Worm (Caenorhabditis elegans): ENCODE results near the gene misc-1.
A peak's percentile ranks its signal among the peaks of the same experiment; 100 is the strongest.

The misc-1 gene

DNA sequence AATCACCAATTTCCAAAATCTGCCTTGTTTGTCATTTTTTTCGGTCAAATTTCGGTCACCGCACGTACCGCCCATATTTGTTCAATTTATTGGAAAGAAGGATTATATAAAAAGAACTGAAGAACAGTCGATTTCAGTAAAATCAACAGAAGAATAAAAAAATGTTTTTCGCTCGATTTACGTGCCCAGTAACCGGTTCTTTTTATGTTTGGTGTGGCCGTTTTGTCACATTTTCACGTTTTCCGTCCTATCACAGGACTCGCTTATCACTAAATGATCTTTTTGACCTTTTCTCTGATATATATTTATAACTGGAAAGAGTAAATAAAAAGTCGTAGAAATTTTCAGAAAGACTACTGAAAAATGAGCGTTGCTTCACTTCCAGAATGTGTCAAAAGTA lies 33.0 kb downstream of the misc-1 start, which contains the start of gene far-7 (continued):
- no peak for TF ChIP-seq efl-1 (optimal IDR thresholded peaks at IDR 0.05)
- peak in 1 of 2 experiments; percentile 12 for TF ChIP-seq efl-1 (GFP tag; optimal IDR thresholded peaks at IDR 0.05 in 1 of 2)
- TF ChIP-seq snu-23 (GFP tag; optimal IDR thresholded peaks at IDR 0.05): peak; percentile 57
- TF ChIP-seq mef-2 (tag; optimal IDR thresholded peaks at IDR 0.05): no peak
- TF ChIP-seq nhr-84 (tag; optimal IDR thresholded peaks at IDR 0.05): no peak

DNA sequence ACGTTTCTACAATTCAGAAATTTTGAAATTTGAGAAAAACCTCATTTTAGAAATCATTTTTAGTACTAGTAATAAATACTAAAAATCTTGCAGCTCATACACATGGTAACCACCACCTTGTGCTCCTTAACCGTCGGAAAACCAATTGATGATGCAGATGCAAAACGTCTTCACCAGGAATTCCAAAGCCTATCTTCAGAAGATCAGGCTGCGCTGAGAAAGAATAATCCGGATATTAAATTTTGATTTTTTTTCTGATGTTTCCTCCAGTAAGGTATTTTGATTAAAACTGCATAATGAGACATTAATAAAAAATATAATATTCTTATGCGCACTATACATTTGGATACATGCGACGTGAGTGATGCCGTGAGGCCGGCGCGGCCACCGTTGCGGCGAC lies 34.4 kb downstream of the misc-1 start:
- TF ChIP-seq ceh-82 (tag; optimal IDR thresholded peaks at IDR 0.05): no peak
- TF ChIP-seq efl-1 (optimal IDR thresholded peaks at IDR 0.05): no peak
- peak in 1 of 2 experiments; percentile 57 for TF ChIP-seq efl-1 (GFP tag; optimal IDR thresholded peaks at IDR 0.05 in 1 of 2)
- TF ChIP-seq nhr-85 (tag): no peak

DNA sequence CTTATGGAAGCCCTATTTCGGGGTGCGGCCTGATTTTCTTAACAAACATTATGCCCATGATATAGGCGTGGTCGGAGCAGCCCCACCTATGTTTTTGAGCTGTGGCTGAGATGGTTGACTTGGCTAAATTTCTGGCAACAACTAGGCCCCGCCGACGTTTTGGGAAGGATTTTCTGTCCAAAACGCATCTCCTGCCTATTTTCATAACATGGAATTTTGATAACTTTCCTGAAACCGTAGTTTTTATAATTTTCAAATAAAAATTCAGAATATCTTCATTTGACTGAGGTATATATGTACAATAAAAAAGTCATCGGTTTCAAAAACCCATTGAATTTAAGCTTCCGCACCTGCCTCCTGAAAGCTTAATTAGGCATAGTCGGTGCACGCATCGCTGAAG lies 34.8 kb downstream of the misc-1 start:
- no peak for TF ChIP-seq pag-3 (tag; optimal IDR thresholded peaks at IDR 0.05; ENCODE audit: borderline replicate concordance, insufficient read depth)
- no peak for TF ChIP-seq isw-1 (GFP tag; IDR thresholded peaks at IDR 0.05)
- no peak for TF ChIP-seq ceh-90 (tag; optimal IDR thresholded peaks at IDR 0.05)
- TF ChIP-seq nhr-11 (tag; optimal IDR thresholded peaks at IDR 0.05): no peak
- TF ChIP-seq efl-1 (optimal IDR thresholded peaks at IDR 0.05): no peak
- TF ChIP-seq efl-1 (GFP tag; optimal IDR thresholded peaks at IDR 0.05 in 1 of 2): peak in 1 of 2 experiments; percentile 80
- TF ChIP-seq jun-1 (tag; optimal IDR thresholded peaks at IDR 0.05): no peak
- peak; percentile 85 for TF ChIP-seq ama-1 (optimal IDR thresholded peaks at IDR 0.05)

DNA sequence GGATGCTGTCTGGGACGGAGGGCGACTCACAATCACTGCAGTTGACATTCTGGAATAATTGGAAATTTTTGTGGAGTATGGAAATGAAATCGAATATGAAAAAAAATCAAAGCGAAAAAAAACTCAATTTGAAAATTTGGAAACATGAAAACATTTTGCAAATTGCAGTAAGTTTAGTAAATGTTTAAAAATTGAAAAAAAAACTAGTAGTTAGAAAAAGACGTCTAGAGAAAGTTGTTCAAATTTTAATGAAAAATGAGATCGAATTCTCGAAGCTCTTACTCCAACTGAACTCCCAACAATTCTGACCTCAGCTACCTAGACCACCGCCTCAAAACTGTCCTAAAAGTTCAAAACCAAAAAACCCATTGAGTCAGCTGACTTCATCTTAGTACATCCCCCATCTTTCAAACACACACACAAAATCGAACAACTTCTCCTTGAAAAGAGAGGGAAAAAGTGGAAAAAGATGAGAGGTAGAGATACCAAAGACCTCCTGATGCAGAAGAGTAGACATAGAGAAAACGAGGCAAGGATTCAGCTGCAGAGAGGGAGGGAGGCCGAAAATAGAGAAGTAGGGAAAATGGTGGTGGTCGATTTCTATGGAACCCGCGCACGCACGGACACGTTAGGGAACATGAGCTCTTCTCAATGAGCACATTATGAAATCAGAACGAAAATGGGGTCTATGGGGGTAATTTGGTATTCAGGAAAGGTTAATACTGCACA lies 36.8 kb downstream of the misc-1 start, which contains the start of gene K01A2.10:
K01A2.10 (minus strand) TSS at position 51 of the 729 bp plus-strand sequence.
- TF ChIP-seq fkh-8 (tag; optimal IDR thresholded peaks at IDR 0.05): peak; percentile 51
- no peak for TF ChIP-seq nhr-90 (tag; optimal IDR thresholded peaks at IDR 0.05; ENCODE audit: poor library complexity)
- TF ChIP-seq nhr-20 (tag; optimal IDR thresholded peaks at IDR 0.05): peak; percentile 63
- TF ChIP-seq rnt-1 (tag; optimal IDR thresholded peaks at IDR 0.05): peak; percentile 65
- TF ChIP-seq efl-1 (optimal IDR thresholded peaks at IDR 0.05): peak; percentile 37 to 49
- peak; percentile 38 to 93 for TF ChIP-seq efl-1 (GFP tag; optimal IDR thresholded peaks at IDR 0.05 in 1 of 2)
- peak; percentile 17 for TF ChIP-seq lin-13 (GFP tag; optimal IDR thresholded peaks at IDR 0.05)
- TF ChIP-seq mep-1 (tag; optimal IDR thresholded peaks at IDR 0.05): peak; percentile 80
- peak; percentile 94 for TF ChIP-seq blmp-1 (tag; optimal IDR thresholded peaks at IDR 0.05)
- TF ChIP-seq hlh-17 (GFP tag; optimal IDR thresholded peaks at IDR 0.05; ENCODE audit: borderline replicate concordance): no peak
- no peak for TF ChIP-seq zag-1 (tag; optimal IDR thresholded peaks at IDR 0.05)
- peak; percentile 24 for TF ChIP-seq C16A3.4 (tag; optimal IDR thresholded peaks at IDR 0.05)
- peak; percentile 37 for TF ChIP-seq nhr-85 (tag)
- TF ChIP-seq mdl-1 (tag; optimal IDR thresholded peaks at IDR 0.05): peak in 1 of 2 experiments; percentile 51
- no peak for TF ChIP-seq fkh-10 (GFP tag; optimal IDR thresholded peaks at IDR 0.05)
- peak; percentile 39 to 56 for TF ChIP-seq lin-35 (GFP tag; optimal IDR thresholded peaks at IDR 0.05)
- no peak for TF ChIP-seq egl-13 (tag; optimal IDR thresholded peaks at IDR 0.05)
- no peak for TF ChIP-seq nhr-19 (GFP tag; conservative IDR thresholded peaks at IDR 0.05)
- peak; percentile 18 for TF ChIP-seq xbp-1 (tag; optimal IDR thresholded peaks at IDR 0.05)
- TF ChIP-seq lsy-2 (tag; optimal IDR thresholded peaks at IDR 0.05): peak; percentile 5 to 72
- peak; percentile 56 for TF ChIP-seq skn-1 (tag; optimal IDR thresholded peaks at IDR 0.05)
- TF ChIP-seq elt-3 (tag; optimal IDR thresholded peaks at IDR 0.05): peak in 1 of 6 experiments; percentile 65
- TF ChIP-seq ceh-82 (tag; optimal IDR thresholded peaks at IDR 0.05): peak; percentile 3 to 58 (median 17)
- TF ChIP-seq mef-2 (tag; optimal IDR thresholded peaks at IDR 0.05): no peak
- peak; percentile 5 to 60 (median 55) for TF ChIP-seq dpl-1 (GFP tag; optimal IDR thresholded peaks at IDR 0.05)
- peak; percentile 69 for TF ChIP-seq nhr-71 (tag; optimal IDR thresholded peaks at IDR 0.05)
- peak; percentile 13 for TF ChIP-seq ama-1 (optimal IDR thresholded peaks at IDR 0.05)
- peak; percentile 93 for TF ChIP-seq lin-14 (GFP tag; optimal IDR thresholded peaks at IDR 0.05)
- TF ChIP-seq unc-130 (tag; optimal IDR thresholded peaks at IDR 0.05): peak; percentile 43
- TF ChIP-seq fos-1 (tag; optimal IDR thresholded peaks at IDR 0.05): peak; percentile 47
- TF ChIP-seq alr-1 (tag; optimal IDR thresholded peaks at IDR 0.05; ENCODE audit: borderline replicate concordance): no peak
- TF ChIP-seq swsn-7 (tag; optimal IDR thresholded peaks at IDR 0.05): peak; percentile 37
- TF ChIP-seq snu-23 (GFP tag; optimal IDR thresholded peaks at IDR 0.05): peak; percentile 70
- no peak for TF ChIP-seq jun-1 (tag; optimal IDR thresholded peaks at IDR 0.05)
- no peak for TF ChIP-seq snpc-4 (tag; optimal IDR thresholded peaks at IDR 0.05)
- TF ChIP-seq nhr-47 (tag; optimal IDR thresholded peaks at IDR 0.05): peak; percentile 19
- TF ChIP-seq nhr-11 (tag; optimal IDR thresholded peaks at IDR 0.05): no peak
- TF ChIP-seq lin-15B (tag; optimal IDR thresholded peaks at IDR 0.05): no peak
- TF ChIP-seq unc-30 (tag; optimal IDR thresholded peaks at IDR 0.05): no peak

Data from whole organism, L1 larva.